Worm (Caenorhabditis elegans) whole organism, L4 larva: ENCODE results near the gene tsp-10.

ENCODE experiments used
- aha-1 ChIP-seq: fragments of 150-350 bp; peaks from one replicate; lab custom pipeline; 2014; ENCODE audit warnings: missing biosample characterization, missing genetic modification characterization
- lin-13 ChIP-seq: fragments of 150-350 bp; optimal IDR thresholded peaks from 2 replicates; lab custom pipeline; 2014; ENCODE audit warnings: missing biosample characterization, missing genetic modification reagents, missing genetic modification characterization
- lin-39 ChIP-seq: fragments of 150-350 bp; optimal IDR thresholded peaks from 2 replicates; lab custom pipeline; 2014; ENCODE audit warnings: missing biosample characterization, missing genetic modification reagents, missing genetic modification characterization
- mdl-1 ChIP-seq, 2 experiments: fragments of 150-350 bp in 1 of 2; sonication (generic microtip) in 1 of 2; optimal IDR thresholded peaks; 2 replicates each; lab custom pipeline; 2014 to 2017; ENCODE audit warnings: missing biosample characterization in 2 of 2, missing genetic modification characterization in 2 of 2
- sdz-12 ChIP-seq: fragments of 200-800 bp; sonication (Bioruptor generic); optimal IDR thresholded peaks from 2 replicates; lab custom pipeline; 2018; ENCODE audit warnings: mild to moderate bottlenecking, missing genetic modification characterization, missing compliant biosample characterization
- spr-3 ChIP-seq: fragments of 200-800 bp; sonication (Bioruptor generic); optimal IDR thresholded peaks from 2 replicates; lab custom pipeline; 2018; ENCODE audit warnings: mild to moderate bottlenecking, missing genetic modification characterization, missing compliant biosample characterization

DNA sequence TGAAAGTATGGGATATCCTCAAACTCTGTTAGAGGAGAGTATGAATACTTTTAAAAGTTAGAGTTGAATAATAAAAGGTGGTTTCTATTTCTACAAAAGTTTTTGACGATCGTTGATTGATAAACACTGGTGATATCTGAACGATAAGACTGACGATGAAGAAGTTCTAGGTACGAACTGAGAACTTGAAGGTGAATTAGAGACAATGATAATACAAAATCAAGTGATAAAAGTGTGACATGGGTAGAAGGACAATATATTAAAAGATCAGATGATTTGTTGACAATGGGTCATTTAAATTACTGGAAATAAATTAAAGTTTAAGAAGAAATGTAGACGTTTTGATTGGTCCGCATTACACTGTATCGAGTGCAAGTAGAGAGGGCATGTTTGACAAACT, 23.0 kb upstream of the tsp-10 start, which contains the start of gene C18H9.5:
- TF ChIP-seq lin-13 (GFP tag; lab: Kevin White, UChicago) (no peak), sdz-12 (GFP tag; lab: Kevin White, UChicago) (no peak), mdl-1 (tag; optimal IDR thresholded peaks at IDR 0.05; lab: Kevin White, UChicago) (no peak), lin-39 (no peak), aha-1 (no peak), spr-3 (no peak)
